Worm (Caenorhabditis elegans) whole organism, L1 larva: Measurements from ENCODE around the gene aptf-2.

Experiments
- ces-1 ChIP-seq: fragments of 150-350 bp; optimal IDR thresholded peaks from 2 replicates; lab custom pipeline; 2014; ENCODE audit warnings: missing biosample characterization, missing genetic modification reagents, missing genetic modification characterization
- lir-3 ChIP-seq: sonication (generic microtip); optimal IDR thresholded peaks from 2 replicates; lab custom pipeline; 2016; ENCODE audit warnings: mild to moderate bottlenecking, missing genetic modification characterization, moderate library complexity, missing compliant biosample characterization; ENCODE audit not compliant: poor library complexity
- nhr-77 ChIP-seq: fragments of 150-350 bp; optimal IDR thresholded peaks from 2 replicates; lab custom pipeline; 2014; ENCODE audit warnings: missing biosample characterization, missing genetic modification characterization
- unc-62 ChIP-seq: fragments of 150-350 bp; optimal IDR thresholded peaks from 2 replicates; lab custom pipeline; 2014; ENCODE audit warnings: missing biosample characterization, missing genetic modification reagents, missing genetic modification characterization
- ztf-11 ChIP-seq, 2 experiments: sonication (generic microtip); optimal IDR thresholded peaks; 2 replicates each; lab custom pipeline; 2016 to 2017; ENCODE audit warnings: missing genetic modification characterization in 2 of 2, missing biosample characterization in 1 of 2, missing compliant biosample characterization in 1 of 2

ce11 chrIV:13383763-13384436, 32.0 kb downstream of the aptf-2 start, which contains the start of gene rab-19:
- TF ChIP-seq ces-1 (GFP tag; lab: Kevin White, UChicago) (no peak), unc-62 (GFP tag; lab: Kevin White, UChicago) (no peak), ztf-11 (tag; optimal IDR thresholded peaks at IDR 0.05; lab: Kevin White, UChicago) (no peak), lir-3 (tag; lab: Kevin White, UChicago) (no peak), nhr-77 (no peak)
